Worm (Caenorhabditis elegans): ENCODE data around the gene Y43F8C.11.

Y43F8C.11 gene

DNA sequence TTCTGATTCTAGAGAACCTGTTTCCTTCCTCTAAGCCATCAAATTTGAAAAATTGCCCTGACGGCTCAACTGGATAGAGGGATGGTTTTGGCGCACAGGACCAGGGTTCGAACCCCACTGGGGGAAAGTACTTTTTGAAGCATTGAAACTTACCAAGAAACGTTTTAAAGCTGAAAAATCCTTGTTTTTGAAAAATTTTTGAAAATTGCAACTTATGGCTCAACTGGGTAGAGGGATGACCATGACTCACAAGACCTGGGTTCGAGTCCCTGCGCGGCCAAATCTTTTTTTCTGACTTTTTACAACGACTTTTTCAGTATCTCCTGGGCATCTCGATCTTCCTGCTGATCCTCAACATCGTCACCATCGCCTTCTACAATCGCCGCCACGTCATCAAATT is 807 bp downstream of the Y43F8C.11 start:
- TF ChIP-seq ceh-91 (GFP tag; IDR thresholded peaks at IDR 0.05) (no peak), tbp1 (GFP tag; optimal IDR thresholded peaks at IDR 0.05) (peak; percentile 76), B0261.1 (tag; optimal IDR thresholded peaks at IDR 0.05) (peak; percentile 40), rpc-1 (optimal IDR thresholded peaks at IDR 0.05) (peak; percentile 7), rpc-1 (tag; optimal IDR thresholded peaks at IDR 0.05) (peak; percentile 64)

DNA sequence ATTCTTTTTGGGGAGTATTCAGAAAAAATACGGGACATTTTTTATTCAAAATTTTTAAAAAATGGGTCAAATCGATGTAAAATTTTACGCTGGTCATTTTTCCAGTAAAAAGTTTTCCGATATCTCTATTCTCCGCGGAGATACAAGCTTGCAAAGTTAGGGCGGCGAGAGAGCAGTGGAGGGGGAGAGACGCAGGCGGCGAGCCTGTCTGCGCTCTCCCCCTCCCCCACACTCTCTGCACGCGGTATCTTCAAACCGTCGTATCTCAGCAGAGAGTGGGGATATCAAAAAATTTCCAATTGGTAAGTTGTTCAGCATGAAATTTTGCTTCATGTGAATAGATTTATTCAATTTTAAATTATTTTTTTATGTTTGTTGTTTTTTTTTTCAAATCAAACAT is 1.8 kb downstream of the Y43F8C.11 start:
- TF ChIP-seq lag-1 (GFP tag; IDR thresholded peaks at IDR 0.05) (no peak), hmg-1.2 (GFP tag; IDR thresholded peaks at IDR 0.05) (peak; percentile 82), dox-1 (GFP tag; IDR thresholded peaks at IDR 0.05) (no peak), aptf-2 (GFP tag; conservative IDR thresholded peaks at IDR 0.05) (no peak), zfh-2 (GFP tag; conservative IDR thresholded peaks at IDR 0.05) (peak; percentile 58; the same call in 1 of the 2 replicates), unc-62 (GFP tag; optimal IDR thresholded peaks at IDR 0.05) (no peak), ama-1 (optimal IDR thresholded peaks at IDR 0.05) (no peak), ama-1 (GFP tag; optimal IDR thresholded peaks at IDR 0.05) (no peak), lin-54 (GFP tag; optimal IDR thresholded peaks at IDR 0.05) (no peak), lin-40 (tag; optimal IDR thresholded peaks at IDR 0.05) (no peak), madf-8 (GFP tag; conservative IDR thresholded peaks at IDR 0.05) (no peak)

DNA sequence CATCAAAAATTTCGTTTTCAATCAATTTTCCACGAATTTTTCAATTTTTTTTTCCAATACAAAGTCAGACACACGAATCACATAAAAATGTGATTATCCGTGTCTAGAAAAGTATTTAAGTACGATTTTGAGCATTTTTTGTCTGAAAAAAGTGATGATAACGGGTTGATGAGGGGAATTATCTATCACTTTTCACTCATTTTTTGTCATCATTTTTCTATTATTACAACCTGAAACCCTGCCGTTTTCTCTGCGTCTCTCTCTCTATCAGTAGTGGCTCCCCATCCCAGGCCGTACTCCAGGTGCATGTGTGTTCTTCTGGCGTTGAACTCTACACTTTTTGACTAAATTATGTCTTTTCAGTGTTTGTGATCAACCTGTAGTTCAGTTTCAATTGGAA is 2.3 kb downstream of the Y43F8C.11 start:
- peak; percentile 86 for TF ChIP-seq nhr-80 (tag; optimal IDR thresholded peaks at IDR 0.05)
- TF ChIP-seq cebp-1 (GFP tag; IDR thresholded peaks at IDR 0.05): no peak
- peak; percentile 83 for TF ChIP-seq cebp-1 (tag; optimal IDR thresholded peaks at IDR 0.05)
- no peak for TF ChIP-seq let-607 (tag; optimal IDR thresholded peaks at IDR 0.05)
- no peak for TF ChIP-seq sptf-2 (GFP tag; optimal IDR thresholded peaks at IDR 0.05)
- TF ChIP-seq tlf-1 (GFP tag; optimal IDR thresholded peaks at IDR 0.05): no peak
- no peak for TF ChIP-seq unc-130 (GFP tag; optimal IDR thresholded peaks at IDR 0.05)
- TF ChIP-seq ztf-6 (GFP tag; IDR thresholded peaks at IDR 0.05): no peak
- no peak for TF ChIP-seq sdz-38 (tag; optimal IDR thresholded peaks at IDR 0.05)
- no peak for TF ChIP-seq zim-3 (tag; optimal IDR thresholded peaks at IDR 0.05)
- no peak for TF ChIP-seq B0336.3 (GFP tag; IDR thresholded peaks at IDR 0.05)
- no peak for TF ChIP-seq ztf-26 (tag; optimal IDR thresholded peaks at IDR 0.05)
- TF ChIP-seq lin-26 (GFP tag; IDR thresholded peaks at IDR 0.05): no peak
- TF ChIP-seq let-526 (GFP tag; IDR thresholded peaks at IDR 0.05): no peak

DNA sequence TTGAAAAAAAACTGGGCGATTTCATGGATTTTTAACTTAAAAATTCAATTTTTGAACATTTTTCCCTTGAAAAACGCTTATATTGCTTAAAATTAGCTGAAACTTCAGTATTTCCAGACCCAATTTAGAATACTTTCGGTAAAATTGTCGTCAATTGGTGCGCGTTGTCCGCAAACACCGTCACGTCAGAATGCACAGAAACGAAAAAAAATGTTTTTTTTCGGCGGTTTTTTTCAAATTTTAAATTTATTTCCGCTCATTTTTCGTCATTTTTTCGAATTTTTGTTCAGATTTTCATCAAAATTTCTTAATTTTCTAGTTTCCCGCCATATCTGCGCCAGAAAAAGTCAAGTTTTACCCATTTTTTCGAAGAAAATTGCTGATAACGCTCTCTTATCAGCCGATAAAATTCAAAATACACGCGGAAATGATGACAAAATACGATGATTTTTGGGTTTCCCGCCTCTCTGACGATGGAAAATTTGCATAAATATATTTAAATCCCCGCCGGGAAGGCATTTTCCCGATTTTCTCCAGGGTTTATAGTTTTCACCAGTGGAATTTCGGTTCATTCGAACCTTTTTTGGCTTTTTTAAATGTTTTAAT is 3.3 kb downstream of the Y43F8C.11 start:
- TF ChIP-seq ceh-100 (GFP tag; IDR thresholded peaks at IDR 0.05) (no peak), F57A8.1 (GFP tag; optimal IDR thresholded peaks at IDR 0.05) (no peak), lin-54 (GFP tag; optimal IDR thresholded peaks at IDR 0.05) (peak; percentile 66), D2030.7 (GFP tag; IDR thresholded peaks at IDR 0.05) (peak; percentile 64), egl-18 (GFP tag; IDR thresholded peaks at IDR 0.05) (no peak), Y95B8A.8 (GFP tag; IDR thresholded peaks at IDR 0.05) (no peak), ztf-28 (GFP tag; IDR thresholded peaks at IDR 0.05) (no peak), F33H1.4 (GFP tag; IDR thresholded peaks at IDR 0.05) (peak; percentile 29; the same call in 1 of the 2 replicates), ZK185.1 (tag; optimal IDR thresholded peaks at IDR 0.05; ENCODE audit: poor library complexity, severe bottlenecking) (no peak), dox-1 (GFP tag; IDR thresholded peaks at IDR 0.05) (peak; percentile 35; the same call in 1 of the 2 replicates), hmg-1.2 (GFP tag; IDR thresholded peaks at IDR 0.05) (0 out of 2 replicates have a peak, but pooled peaks have one; percentile 9), nfyb-1 (GFP tag; IDR thresholded peaks at IDR 0.05) (no peak), F49E8.2 (tag; optimal IDR thresholded peaks at IDR 0.05; ENCODE audit: insufficient read depth) (peak; percentile 12), F23B12.7 (tag; optimal IDR thresholded peaks at IDR 0.05; ENCODE audit: insufficient read depth) (no peak), fkh-3 (tag; optimal IDR thresholded peaks at IDR 0.05) (no peak), madf-6 (GFP tag; IDR thresholded peaks at IDR 0.05) (peak; percentile 90), pha-4 (tag; optimal IDR thresholded peaks at IDR 0.05) (no peak), ceh-91 (GFP tag; IDR thresholded peaks at IDR 0.05) (peak; percentile 55; the same call in 1 of the 2 replicates), die-1 (tag; optimal IDR thresholded peaks at IDR 0.05) (no peak)
